Fruit fly (Drosophila melanogaster) whole organism, pupa: Measurements from ENCODE around the gene CG5746.

Source experiments
- CG10348 ChIP-seq: fragments of 200-800 bp; sonication (Bioruptor generic); IDR thresholded peaks from 2 replicates; pipeline ENCODE4 v1.3.6; 2022; ENCODE audit warnings: missing biosample characterization, missing genetic modification characterization
- CG12605 ChIP-seq: fragments of 200-800 bp; sonication (Bioruptor generic); IDR thresholded peaks from 2 replicates; pipeline ENCODE4 v1.3.6; 2022; ENCODE audit warnings: missing biosample characterization, missing genetic modification characterization
- CG13204 ChIP-seq: fragments of 200-800 bp; sonication (Bioruptor generic); optimal IDR thresholded peaks from 2 replicates; lab custom pipeline; 2018; ENCODE audit warnings: missing biosample characterization, mild to moderate bottlenecking, missing genetic modification characterization, moderate library complexity
- CG14655 ChIP-seq: fragments of 200-800 bp; sonication (Bioruptor generic); optimal IDR thresholded peaks from 3 replicates; lab custom pipeline; 2017; ENCODE audit warnings: mild to moderate bottlenecking, missing biosample characterization, missing genetic modification reagents, missing genetic modification characterization
- CG15710 ChIP-seq: fragments of 200-800 bp; sonication (Bioruptor generic); optimal IDR thresholded peaks from 2 replicates; lab custom pipeline; 2018; ENCODE audit warnings: missing biosample characterization, mild to moderate bottlenecking, missing genetic modification characterization, moderate library complexity
- CG17806 ChIP-seq: fragments of 200-800 bp; sonication (Bioruptor generic); optimal IDR thresholded peaks from 2 replicates; lab custom pipeline; 2018; ENCODE audit warnings: missing biosample characterization, mild to moderate bottlenecking, missing genetic modification characterization, moderate library complexity
- CG32121 ChIP-seq: fragments of 200-800 bp; sonication (Bioruptor generic); IDR thresholded peaks from 2 replicates; pipeline ENCODE4 v1.3.6; 2022; ENCODE audit warnings: missing biosample characterization, missing genetic modification characterization
- CG34367 ChIP-seq: fragments of 200-800 bp; sonication (Bioruptor generic); optimal IDR thresholded peaks from 2 replicates; lab custom pipeline; 2018; ENCODE audit warnings: missing biosample characterization, mild to moderate bottlenecking, missing genetic modification characterization
- CG4496 ChIP-seq: fragments of 200-800 bp; sonication (Bioruptor generic); IDR thresholded peaks from 3 replicates; pipeline ENCODE4 v1.3.6; 2022; ENCODE audit warnings: missing biosample characterization, missing genetic modification characterization
- CG8159 ChIP-seq: fragments of 200-800 bp; sonication (Bioruptor generic); optimal IDR thresholded peaks from 3 replicates; lab custom pipeline; 2018; ENCODE audit warnings: missing biosample characterization, mild to moderate bottlenecking, missing genetic modification characterization, moderate library complexity
- CG8301 ChIP-seq: fragments of 200-800 bp; sonication (Bioruptor generic); optimal IDR thresholded peaks from 2 replicates; lab custom pipeline; 2018; ENCODE audit warnings: missing biosample characterization, mild to moderate bottlenecking, missing genetic modification characterization
- CG9948 ChIP-seq: fragments of 200-800 bp; sonication (Bioruptor generic); optimal IDR thresholded peaks from 2 replicates; lab custom pipeline; 2018; ENCODE audit warnings: missing biosample characterization, mild to moderate bottlenecking, missing genetic modification characterization, moderate library complexity
- D1 ChIP-seq: fragments of 200-800 bp; sonication (Bioruptor generic); optimal IDR thresholded peaks from 2 replicates; lab custom pipeline; 2018; ENCODE audit warnings: missing biosample characterization, mild to moderate bottlenecking, missing genetic modification characterization, moderate library complexity
- EcR ChIP-seq: fragments of 200-800 bp; sonication (Bioruptor generic); optimal IDR thresholded peaks from 3 replicates; lab custom pipeline; 2019; ENCODE audit warnings: missing biosample characterization, missing genetic modification characterization, mild to moderate bottlenecking, moderate library complexity, missing genetic modification reagents
- Ets98B ChIP-seq: fragments of 200-800 bp; sonication (Bioruptor generic); IDR thresholded peaks from 2 replicates; pipeline ENCODE4 v1.3.6; 2022; ENCODE audit warnings: missing biosample characterization, missing genetic modification characterization
- Pif1A ChIP-seq: fragments of 200-800 bp; sonication (Bioruptor generic); optimal IDR thresholded peaks from 3 replicates; lab custom pipeline; 2016; ENCODE audit warnings: missing biosample characterization, missing genetic modification characterization
- Pif1B ChIP-seq: fragments of 200-800 bp; sonication (Bioruptor generic); optimal IDR thresholded peaks from 3 replicates; lab custom pipeline; 2016; ENCODE audit warnings: missing biosample characterization, missing genetic modification characterization
- Snoo ChIP-seq: fragments of 200-800 bp; sonication (Bioruptor generic); optimal IDR thresholded peaks from 3 replicates; lab custom pipeline; 2017; ENCODE audit warnings: missing biosample characterization, mild to moderate bottlenecking, missing genetic modification characterization, inconsistent platforms
- fd96Ca ChIP-seq: fragments of 200-800 bp; sonication (Bioruptor generic); IDR thresholded peaks from 3 replicates; pipeline ENCODE4 v1.3.6; 2022; ENCODE audit warnings: missing biosample characterization, missing genetic modification characterization
- gl ChIP-seq: fragments of 200-800 bp; sonication (Bioruptor generic); optimal IDR thresholded peaks from 2 replicates; lab custom pipeline; 2018; ENCODE audit warnings: missing biosample characterization, mild to moderate bottlenecking, missing genetic modification characterization
- rn ChIP-seq: fragments of 200-800 bp; sonication (Bioruptor generic); IDR thresholded peaks from 2 replicates; pipeline ENCODE4 v1.3.6; 2022; ENCODE audit warnings: missing biosample characterization, missing genetic modification characterization

The CG5746 gene

dm6 chr3R:24301520-24301919 lies 47.1 kb downstream of the CG5746 start:
- TF ChIP-seq Pif1B (GFP tag; lab: Kevin White, UChicago) (no peak), Pif1A (GFP tag; lab: Kevin White, UChicago) (peak; percentile 24), CG13204 (GFP tag; lab: Kevin White, UChicago) (no peak), Snoo (tag; lab: Kevin White, UChicago) (no peak), fd96Ca (GFP tag; lab: Robert Waterston, UW) (no peak), CG8301 (tag; lab: Kevin White, UChicago) (peak; percentile 1), CG10348 (GFP tag; lab: Robert Waterston, UW) (no peak), EcR (no peak), rn (GFP tag; lab: Robert Waterston, UW) (no peak), CG4496 (GFP tag; lab: Robert Waterston, UW) (peak; percentile 72; the same call in 2 of the 3 replicates), CG8159 (tag; lab: Kevin White, UChicago) (no peak), CG12605 (no peak), CG14655 (GFP tag; lab: Kevin White, UChicago) (no peak), CG17806 (tag; lab: Kevin White, UChicago) (peak; percentile 21), Ets98B (peak; percentile 16; the same call in 1 of the 2 replicates), CG32121 (GFP tag; lab: Robert Waterston, UW) (0 out of 2 replicates have a peak, but pooled peaks have one; percentile 37), CG15710 (peak; percentile 31), CG9948 (tag; lab: Kevin White, UChicago) (peak; percentile 37), gl (tag; lab: Kevin White, UChicago) (no peak), D1 (tag; lab: Kevin White, UChicago) (no peak), CG34367 (no peak)

- peak; percentile 86 for TF ChIP-seq EcR
- no peak for TF ChIP-seq Pif1B (GFP tag; lab: Kevin White, UChicago)
- no peak for TF ChIP-seq CG14655 (GFP tag; lab: Kevin White, UChicago)
- TF ChIP-seq CG13204 (GFP tag; lab: Kevin White, UChicago), result peak; percentile 12
- TF ChIP-seq Snoo (tag; lab: Kevin White, UChicago), result no peak
- TF ChIP-seq CG8159 (tag; lab: Kevin White, UChicago), result no peak
- TF ChIP-seq CG9948 (tag; lab: Kevin White, UChicago), result no peak
These were observed 49.4 kb downstream of the CG5746 start for dm6 chr3R:24299148-24299547.

dm6 chr3R:24298534-24298936 lies 50.1 kb downstream of the CG5746 start:
- TF ChIP-seq CG4496 (GFP tag; lab: Robert Waterston, UW) (peak; percentile 37; the same call in 2 of the 3 replicates), CG13204 (GFP tag; lab: Kevin White, UChicago) (no peak), EcR (no peak), gl (tag; lab: Kevin White, UChicago) (no peak), CG15710 (no peak), Ets98B (no peak), CG9948 (tag; lab: Kevin White, UChicago) (peak; percentile 40), D1 (tag; lab: Kevin White, UChicago) (no peak), Pif1A (GFP tag; lab: Kevin White, UChicago) (peak; percentile 15), CG32121 (GFP tag; lab: Robert Waterston, UW) (no peak), rn (GFP tag; lab: Robert Waterston, UW) (no peak), CG34367 (no peak), CG12605 (no peak), CG8159 (tag; lab: Kevin White, UChicago) (peak; percentile 51), Pif1B (GFP tag; lab: Kevin White, UChicago) (peak; percentile 48), CG14655 (GFP tag; lab: Kevin White, UChicago) (peak; percentile 49), CG8301 (tag; lab: Kevin White, UChicago) (peak; percentile 12), CG10348 (GFP tag; lab: Robert Waterston, UW) (no peak), Snoo (tag; lab: Kevin White, UChicago) (peak; percentile 37), CG17806 (tag; lab: Kevin White, UChicago) (peak; percentile 8), fd96Ca (GFP tag; lab: Robert Waterston, UW) (no peak)

dm6 chr3R:24297444-24298146 lies 51.0 kb downstream of the CG5746 start:
- TF ChIP-seq CG8159 (tag; lab: Kevin White, UChicago), result no peak
- no peak for TF ChIP-seq CG4496 (GFP tag; lab: Robert Waterston, UW)
- no peak for TF ChIP-seq EcR

dm6 chr3R:24296913-24297312 lies 51.7 kb downstream of the CG5746 start:
- TF ChIP-seq EcR, result no peak

- peak; percentile 86 for TF ChIP-seq CG14655 (GFP tag; lab: Kevin White, UChicago)
- TF ChIP-seq Ets98B, result peak; percentile 88
- peak; percentile 93 for TF ChIP-seq CG13204 (GFP tag; lab: Kevin White, UChicago)
- peak; percentile 86 for TF ChIP-seq CG32121 (GFP tag; lab: Robert Waterston, UW)
- TF ChIP-seq CG34367, result peak; percentile 97
- TF ChIP-seq fd96Ca (GFP tag; lab: Robert Waterston, UW), result peak; percentile 91
- peak; percentile 83 for TF ChIP-seq CG12605
- TF ChIP-seq gl (tag; lab: Kevin White, UChicago), result peak; percentile 75
- TF ChIP-seq CG17806 (tag; lab: Kevin White, UChicago), result peak; percentile 97
- TF ChIP-seq Pif1A (GFP tag; lab: Kevin White, UChicago), result peak; percentile 97
- peak; percentile 52 for TF ChIP-seq EcR
- TF ChIP-seq CG8301 (tag; lab: Kevin White, UChicago), result peak; percentile 93
- peak; percentile 62 for TF ChIP-seq CG10348 (GFP tag; lab: Robert Waterston, UW)
- TF ChIP-seq CG9948 (tag; lab: Kevin White, UChicago), result peak; percentile 96
- peak; percentile 98 for TF ChIP-seq Pif1B (GFP tag; lab: Kevin White, UChicago)
- TF ChIP-seq CG4496 (GFP tag; lab: Robert Waterston, UW), result peak; percentile 97
- TF ChIP-seq Snoo (tag; lab: Kevin White, UChicago), result peak; percentile 98
- peak; percentile 97 for TF ChIP-seq CG15710
- TF ChIP-seq rn (GFP tag; lab: Robert Waterston, UW), result peak; percentile 86
- TF ChIP-seq D1 (tag; lab: Kevin White, UChicago), result peak; percentile 76
- TF ChIP-seq CG8159 (tag; lab: Kevin White, UChicago), result peak; percentile 95
These were observed 52.8 kb downstream of the CG5746 start for dm6 chr3R:24295556-24296465.
